Fruit fly (Drosophila melanogaster): ENCODE measurements around the gene ham.

ham gene

dm6 chr2L:18812348-18812747, 19.6 kb upstream of the ham start, which contains the start of the genes CG17325 and CG42305:
CG17325 (plus strand) TSS chr2L:18812648.
CG42305 (plus strand) TSS chr2L:18812648.
- TF ChIP-seq CG8478 (optimal IDR thresholded peaks at IDR 0.05) (no peak), Dll (optimal IDR thresholded peaks at IDR 0.05) (no peak), psq (optimal IDR thresholded peaks at IDR 0.05) (no peak), usp (GFP tag; optimal IDR thresholded peaks at IDR 0.05) (no peak), pan (optimal IDR thresholded peaks at IDR 0.05) (no peak), EcR (GFP tag; optimal IDR thresholded peaks at IDR 0.05) (no peak)

- no peak for TF ChIP-seq usp (GFP tag; optimal IDR thresholded peaks at IDR 0.05)
- TF ChIP-seq pan (optimal IDR thresholded peaks at IDR 0.05): peak; percentile 73
These were observed 18.4 kb upstream of the ham start, which contains the start of the genes CG10570 and CG42502 for dm6 chr2L:18810960-18811642. CG10570 (minus strand) TSS chr2L:18811252. CG42502 (minus strand) TSS chr2L:18811252.

dm6 chr2L:18809486-18809885, 16.8 kb upstream of the ham start:
- TF ChIP-seq usp (GFP tag; optimal IDR thresholded peaks at IDR 0.05): no peak
- no peak for TF ChIP-seq CG8478 (optimal IDR thresholded peaks at IDR 0.05)
- TF ChIP-seq psq (optimal IDR thresholded peaks at IDR 0.05): no peak
- no peak for TF ChIP-seq pan (optimal IDR thresholded peaks at IDR 0.05)
- TF ChIP-seq Dll (optimal IDR thresholded peaks at IDR 0.05): no peak
- TF ChIP-seq EcR (GFP tag; optimal IDR thresholded peaks at IDR 0.05): no peak

- TF ChIP-seq usp (GFP tag; optimal IDR thresholded peaks at IDR 0.05) (no peak), pan (optimal IDR thresholded peaks at IDR 0.05) (no peak), psq (optimal IDR thresholded peaks at IDR 0.05) (no peak), EcR (GFP tag; optimal IDR thresholded peaks at IDR 0.05) (no peak), CG8478 (optimal IDR thresholded peaks at IDR 0.05) (no peak), Dll (optimal IDR thresholded peaks at IDR 0.05) (no peak)
These were observed 16.1 kb upstream of the ham start for dm6 chr2L:18808754-18809329.

dm6 chr2L:18805637-18806403, 13.1 kb upstream of the ham start:
- no peak for TF ChIP-seq psq (optimal IDR thresholded peaks at IDR 0.05)
- no peak for TF ChIP-seq EcR (GFP tag; optimal IDR thresholded peaks at IDR 0.05)
- no peak for TF ChIP-seq usp (GFP tag; optimal IDR thresholded peaks at IDR 0.05)
- no peak for TF ChIP-seq CG8478 (optimal IDR thresholded peaks at IDR 0.05)
- TF ChIP-seq Dll (optimal IDR thresholded peaks at IDR 0.05): no peak

- TF ChIP-seq EcR (GFP tag; optimal IDR thresholded peaks at IDR 0.05) (no peak), usp (GFP tag; optimal IDR thresholded peaks at IDR 0.05) (no peak), pan (optimal IDR thresholded peaks at IDR 0.05) (no peak), Dll (optimal IDR thresholded peaks at IDR 0.05) (no peak), psq (optimal IDR thresholded peaks at IDR 0.05) (no peak), CG8478 (optimal IDR thresholded peaks at IDR 0.05) (no peak)
These were observed 12.5 kb upstream of the ham start, which contains the start of gene CG43814 for dm6 chr2L:18805247-18805636. CG43814 (minus strand) TSS chr2L:18805347.

dm6 chr2L:18801704-18802103, 9.0 kb upstream of the ham start:
- no peak for TF ChIP-seq usp (GFP tag; optimal IDR thresholded peaks at IDR 0.05)
- TF ChIP-seq Dll (optimal IDR thresholded peaks at IDR 0.05): no peak

dm6 chr2L:18796446-18796845, 3.7 kb upstream of the ham start:
- TF ChIP-seq EcR (GFP tag; optimal IDR thresholded peaks at IDR 0.05) (no peak), usp (GFP tag; optimal IDR thresholded peaks at IDR 0.05) (no peak), Dll (optimal IDR thresholded peaks at IDR 0.05) (no peak), CG8478 (optimal IDR thresholded peaks at IDR 0.05) (no peak), psq (optimal IDR thresholded peaks at IDR 0.05) (no peak), pan (optimal IDR thresholded peaks at IDR 0.05) (no peak)

- no peak for TF ChIP-seq CG8478 (optimal IDR thresholded peaks at IDR 0.05)
- no peak for TF ChIP-seq usp (GFP tag; optimal IDR thresholded peaks at IDR 0.05)
- peak; percentile 87 for TF ChIP-seq Dll (optimal IDR thresholded peaks at IDR 0.05)
These were observed 3.3 kb upstream of the ham start for dm6 chr2L:18795917-18796402.

dm6 chr2L:18793243-18793642, 537 bp upstream of the ham start:
- TF ChIP-seq CG8478 (optimal IDR thresholded peaks at IDR 0.05) (no peak), Dll (optimal IDR thresholded peaks at IDR 0.05) (no peak), usp (GFP tag; optimal IDR thresholded peaks at IDR 0.05) (no peak), psq (optimal IDR thresholded peaks at IDR 0.05) (no peak), pan (optimal IDR thresholded peaks at IDR 0.05) (no peak), EcR (GFP tag; optimal IDR thresholded peaks at IDR 0.05) (no peak)

dm6 chr2L:18789773-18790385, 2.8 kb downstream of the ham start:
- TF ChIP-seq pan (optimal IDR thresholded peaks at IDR 0.05) (no peak), EcR (GFP tag; optimal IDR thresholded peaks at IDR 0.05) (no peak), CG8478 (optimal IDR thresholded peaks at IDR 0.05) (no peak)

dm6 chr2L:18788953-18789352, 3.8 kb downstream of the ham start:
- TF ChIP-seq usp (GFP tag; optimal IDR thresholded peaks at IDR 0.05): no peak
- TF ChIP-seq EcR (GFP tag; optimal IDR thresholded peaks at IDR 0.05): no peak
- TF ChIP-seq Dll (optimal IDR thresholded peaks at IDR 0.05): no peak
- no peak for TF ChIP-seq psq (optimal IDR thresholded peaks at IDR 0.05)
- TF ChIP-seq CG8478 (optimal IDR thresholded peaks at IDR 0.05): no peak
- TF ChIP-seq pan (optimal IDR thresholded peaks at IDR 0.05): no peak
